Fruit fly (Drosophila melanogaster) whole organism, prepupa: ENCODE data around the gene CG31960.
A peak's percentile ranks its signal among the peaks of the same experiment; 100 is the strongest.

Source experiments
- CG11902 ChIP-seq: fragments of 200-800 bp; sonication (Bioruptor generic); optimal IDR thresholded peaks from 3 replicates; lab custom pipeline; 2016; ENCODE audit warnings: missing biosample characterization, missing genetic modification characterization
- CG1621 ChIP-seq: fragments of 200-800 bp; sonication (Bioruptor generic); optimal IDR thresholded peaks from 3 replicates; lab custom pipeline; 2018; ENCODE audit warnings: missing biosample characterization, mild to moderate bottlenecking, missing genetic modification characterization
- CG3919 ChIP-seq: fragments of 200-800 bp; sonication (Bioruptor generic); optimal IDR thresholded peaks from 3 replicates; lab custom pipeline; 2016; ENCODE audit warnings: missing biosample characterization, missing genetic modification characterization
- Gug ChIP-seq: fragments of 200-800 bp; sonication (Bioruptor generic); IDR thresholded peaks from 2 replicates; pipeline ENCODE4 v1.3.6; 2022; ENCODE audit warnings: missing biosample characterization, missing genetic modification characterization

DNA sequence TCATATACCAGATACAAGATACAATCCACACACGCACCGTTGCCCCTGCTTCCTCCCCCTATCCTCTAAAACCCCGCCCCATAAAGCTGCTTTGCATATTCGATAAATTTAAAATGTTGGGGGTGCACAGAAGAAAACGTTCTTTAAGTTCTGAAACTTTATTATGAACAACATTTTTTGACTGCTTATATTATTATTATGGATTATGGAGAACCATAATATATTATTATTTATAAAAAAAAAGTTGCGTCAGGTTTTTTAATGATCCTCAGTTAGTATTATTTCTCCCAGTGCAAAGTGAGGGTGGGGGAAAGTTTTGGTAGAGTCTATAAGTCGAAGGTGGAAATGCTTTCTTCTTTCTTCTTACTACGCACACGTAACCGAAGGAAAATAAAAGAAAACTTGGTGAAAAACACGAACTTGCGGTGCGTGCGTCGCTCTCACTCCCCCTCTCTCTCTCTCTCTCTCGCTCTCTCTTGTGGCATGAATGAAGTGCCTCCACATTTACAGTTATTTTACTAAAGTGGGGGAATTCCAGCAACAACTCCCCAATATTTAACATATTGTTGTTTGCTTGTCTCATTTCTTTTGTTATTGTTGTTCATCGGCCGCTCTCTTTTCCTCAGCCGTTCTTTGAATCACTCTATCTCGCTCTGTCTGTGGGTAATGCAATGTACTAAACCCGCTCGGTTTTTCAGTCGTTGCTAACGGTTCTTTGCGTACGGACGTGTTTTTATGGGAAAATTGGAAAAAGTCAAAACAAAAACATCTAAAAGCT is 4.7 kb downstream of the CG31960 start:
- TF ChIP-seq CG11902 (GFP tag; lab: Kevin White, UChicago) (no peak), CG1621 (no peak), CG3919 (GFP tag; lab: Kevin White, UChicago) (no peak), Gug (GFP tag; lab: Robert Waterston, UW) (peak; percentile 54; the same call in 1 of the 2 replicates)
